Fruit fly (Drosophila melanogaster) whole organism, prepupa: ENCODE data around the gene Pfdn5.

ENCODE experiments used
- CG10631 ChIP-seq: fragments of 200-800 bp; sonication (Bioruptor generic); optimal IDR thresholded peaks from 2 replicates; lab custom pipeline; 2016; ENCODE audit warnings: missing biosample characterization, missing genetic modification characterization
- CG16779 ChIP-seq: fragments of 200-800 bp; sonication (Bioruptor generic); optimal IDR thresholded peaks from 3 replicates; lab custom pipeline; 2017; ENCODE audit warnings: missing biosample characterization, mild to moderate bottlenecking, missing genetic modification characterization
- CG6163 ChIP-seq: fragments of 200-800 bp; sonication (Bioruptor generic); IDR thresholded peaks from 3 replicates; pipeline ENCODE4 v1.3.6; 2022; ENCODE audit warnings: missing biosample characterization, missing genetic modification characterization
- dac ChIP-seq: fragments of 200-800 bp; sonication (Bioruptor generic); optimal IDR thresholded peaks from 2 replicates; lab custom pipeline; 2017; ENCODE audit warnings: missing biosample characterization, mild to moderate bottlenecking, missing genetic modification characterization
- ss ChIP-seq, 2 experiments: fragments of 200-800 bp; sonication (Bioruptor generic); optimal IDR thresholded peaks; 2 replicates in 1 of 2; 3 replicates in 1 of 2; lab custom pipeline; 2017 to 2018; ENCODE audit warnings: mild to moderate bottlenecking in 2 of 2, missing biosample characterization in 2 of 2, missing genetic modification characterization in 2 of 2, moderate library complexity in 1 of 2

DNA sequence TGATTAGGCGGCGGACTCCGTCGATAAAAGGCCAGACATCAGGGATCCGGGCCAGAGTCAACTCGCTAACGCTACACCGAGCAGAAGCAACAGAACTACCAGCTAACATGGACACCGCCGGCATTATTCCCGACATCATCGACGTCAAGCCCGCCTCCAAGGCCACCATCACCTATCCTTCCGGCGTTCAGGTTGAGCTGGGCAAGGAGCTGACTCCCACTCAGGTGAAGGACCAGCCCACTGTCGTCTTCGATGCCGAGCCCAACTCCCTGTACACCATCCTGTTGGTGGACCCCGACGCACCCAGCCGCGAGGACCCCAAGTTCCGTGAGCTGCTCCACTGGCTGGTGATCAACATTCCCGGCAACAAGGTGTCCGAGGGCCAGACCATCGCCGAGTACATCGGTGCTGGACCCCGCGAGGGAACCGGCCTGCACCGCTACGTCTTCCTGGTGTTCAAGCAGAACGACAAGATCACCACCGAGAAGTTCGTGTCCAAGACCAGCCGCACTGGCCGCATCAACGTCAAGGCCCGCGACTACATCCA, 20.8 kb upstream of the Pfdn5 start, which contains the start of gene Pebp1:
- no peak for TF ChIP-seq CG6163 (GFP tag; lab: Robert Waterston, UW)
- TF ChIP-seq dac (GFP tag; lab: Kevin White, UChicago): no peak
- no peak for TF ChIP-seq ss (GFP tag; optimal IDR thresholded peaks at IDR 0.05; lab: Kevin White, UChicago)
- TF ChIP-seq CG16779 (tag; lab: Kevin White, UChicago): no peak
- TF ChIP-seq CG10631 (GFP tag; lab: Kevin White, UChicago): no peak
